Worm (Caenorhabditis elegans): Measurements from ENCODE around the gene T24D8.6.

Gene T24D8.6

ce11 chrX:2369073-2369472 lies 3.3 kb upstream of the T24D8.6 start:
- no peak for TF ChIP-seq unc-62 (GFP tag; optimal IDR thresholded peaks at IDR 0.05)

- TF ChIP-seq unc-62 (GFP tag; optimal IDR thresholded peaks at IDR 0.05) = no peak
Measured at ce11 chrX:2368042-2368814, 2.4 kb upstream of the T24D8.6 start.

ce11 chrX:2364703-2365299 lies 989 bp downstream of the T24D8.6 start:
- TF ChIP-seq unc-62 (GFP tag; optimal IDR thresholded peaks at IDR 0.05) = no peak

ce11 chrX:2362872-2363271 lies 2.9 kb downstream of the T24D8.6 start:
- no peak for TF ChIP-seq unc-62 (GFP tag; optimal IDR thresholded peaks at IDR 0.05)

ce11 chrX:2359797-2360196 lies 6.0 kb downstream of the T24D8.6 start, which contains the start of gene lgc-40:
lgc-40 (plus strand) TSS chrX:2360097.
- no peak for TF ChIP-seq unc-62 (GFP tag; optimal IDR thresholded peaks at IDR 0.05)

- no peak for TF ChIP-seq unc-62 (GFP tag; optimal IDR thresholded peaks at IDR 0.05)
Measured at ce11 chrX:2352929-2353328, 12.9 kb downstream of the T24D8.6 start.

- TF ChIP-seq unc-62 (GFP tag; optimal IDR thresholded peaks at IDR 0.05) = no peak
Measured at ce11 chrX:2347962-2348361, 17.8 kb downstream of the T24D8.6 start.

- TF ChIP-seq unc-62 (GFP tag; optimal IDR thresholded peaks at IDR 0.05) = no peak
Measured at ce11 chrX:2344666-2345065, 21.1 kb downstream of the T24D8.6 start, which contains the start of gene nlp-2. nlp-2 (minus strand) TSS chrX:2344766.

- no peak for TF ChIP-seq unc-62 (GFP tag; optimal IDR thresholded peaks at IDR 0.05)
Measured at ce11 chrX:2344104-2344503, 21.7 kb downstream of the T24D8.6 start.

ce11 chrX:2342859-2343258 lies 22.9 kb downstream of the T24D8.6 start, which contains the start of gene nlp-23:
nlp-23 (minus strand) TSS chrX:2342959.
- no peak for TF ChIP-seq unc-62 (GFP tag; optimal IDR thresholded peaks at IDR 0.05)

- TF ChIP-seq unc-62 (GFP tag; optimal IDR thresholded peaks at IDR 0.05) = no peak
Measured at ce11 chrX:2341989-2342388, 23.8 kb downstream of the T24D8.6 start, which contains the start of gene nlp-22. nlp-22 (minus strand) TSS chrX:2342089.

ce11 chrX:2338210-2338609 lies 27.6 kb downstream of the T24D8.6 start, which contains the start of gene nlp-45:
nlp-45 (minus strand) TSS chrX:2338310.
- TF ChIP-seq unc-62 (GFP tag; optimal IDR thresholded peaks at IDR 0.05) = no peak

ce11 chrX:2335384-2335783 lies 30.4 kb downstream of the T24D8.6 start, which contains the start of gene T01B6.1:
T01B6.1 (plus strand) TSS chrX:2335684.
- TF ChIP-seq unc-62 (GFP tag; optimal IDR thresholded peaks at IDR 0.05) = no peak

- no peak for TF ChIP-seq unc-62 (GFP tag; optimal IDR thresholded peaks at IDR 0.05)
Measured at ce11 chrX:2330494-2330893, 35.3 kb downstream of the T24D8.6 start.

ce11 chrX:2328873-2329272 lies 36.9 kb downstream of the T24D8.6 start:
- TF ChIP-seq unc-62 (GFP tag; optimal IDR thresholded peaks at IDR 0.05) = no peak

ce11 chrX:2321758-2322157 lies 44.0 kb downstream of the T24D8.6 start:
- TF ChIP-seq unc-62 (GFP tag; optimal IDR thresholded peaks at IDR 0.05) = no peak

- no peak for TF ChIP-seq unc-62 (GFP tag; optimal IDR thresholded peaks at IDR 0.05)
Measured at ce11 chrX:2320539-2320938, 45.3 kb downstream of the T24D8.6 start.

Measured in whole organism, dauer.